Worm (Caenorhabditis elegans) whole organism, mixed stage, embryonic: ENCODE results near the gene mec-17.

ENCODE experiments used
- blmp-1 ChIP-seq: fragments of 150-350 bp; optimal IDR thresholded peaks from 2 replicates; lab custom pipeline; 2014; ENCODE audit warnings: missing biosample characterization, missing genetic modification characterization
- ces-1 ChIP-seq: fragments of 150-350 bp; optimal IDR thresholded peaks from 2 replicates; lab custom pipeline; 2014; ENCODE audit warnings: missing biosample characterization, missing genetic modification reagents, missing genetic modification characterization
- elt-1 ChIP-seq: sonication (generic microtip); optimal IDR thresholded peaks from 2 replicates; lab custom pipeline; 2017; ENCODE audit warnings: missing genetic modification characterization, mild to moderate bottlenecking, missing compliant biosample characterization, antibody characterized with exemption, moderate library complexity, borderline replicate concordance; ENCODE audit not compliant: insufficient read depth
- lin-13 ChIP-seq: fragments of 150-350 bp; optimal IDR thresholded peaks from 2 replicates; lab custom pipeline; 2014; ENCODE audit warnings: missing biosample characterization, missing genetic modification characterization
- lsy-2 ChIP-seq: fragments of 150-350 bp; optimal IDR thresholded peaks from 2 replicates; lab custom pipeline; 2014; ENCODE audit warnings: missing biosample characterization, missing genetic modification characterization
- nhr-12 ChIP-seq: fragments of 150-350 bp; optimal IDR thresholded peaks from 2 replicates; lab custom pipeline; 2014; ENCODE audit warnings: missing biosample characterization, missing genetic modification characterization
- nhr-237 ChIP-seq: fragments of 150-350 bp; optimal IDR thresholded peaks from 2 replicates; lab custom pipeline; 2014; ENCODE audit warnings: missing biosample characterization, missing genetic modification characterization
- nhr-76 ChIP-seq: sonication (generic microtip); optimal IDR thresholded peaks from 2 replicates; lab custom pipeline; 2017; ENCODE audit warnings: missing biosample characterization, missing genetic modification characterization
- pha-4 ChIP-seq: fragments of 150-350 bp; optimal IDR thresholded peaks from 2 replicates; lab custom pipeline; 2018; ENCODE audit warnings: missing biosample characterization, missing genetic modification reagents, missing genetic modification characterization
- snpc-4 ChIP-seq: fragments of 150-350 bp; optimal IDR thresholded peaks from 2 replicates; lab custom pipeline; 2014; ENCODE audit warnings: missing biosample characterization, missing genetic modification characterization
- unc-62 ChIP-seq: fragments of 150-350 bp; optimal IDR thresholded peaks from 2 replicates; lab custom pipeline; 2014; ENCODE audit warnings: missing biosample characterization, missing genetic modification reagents, missing genetic modification characterization
- zip-8 ChIP-seq: fragments of 150-350 bp; optimal IDR thresholded peaks from 2 replicates; lab custom pipeline; 2014; ENCODE audit warnings: missing biosample characterization, missing genetic modification characterization
- ztf-11 ChIP-seq: fragments of 150-350 bp; optimal IDR thresholded peaks from 2 replicates; lab custom pipeline; 2014; ENCODE audit warnings: missing biosample characterization, missing genetic modification characterization

- no peak for TF ChIP-seq ztf-11 (tag; lab: Kevin White, UChicago)
- TF ChIP-seq lsy-2 (tag; lab: Kevin White, UChicago) = no peak
- no peak for TF ChIP-seq nhr-76 (tag; lab: Kevin White, UChicago)
- no peak for TF ChIP-seq nhr-237 (tag; lab: Kevin White, UChicago)
- no peak for TF ChIP-seq pha-4 (tag; lab: Kevin White, UChicago)
- no peak for TF ChIP-seq lin-13
- no peak for TF ChIP-seq snpc-4 (tag; lab: Kevin White, UChicago)
- no peak for TF ChIP-seq zip-8 (tag; lab: Kevin White, UChicago)
- no peak for TF ChIP-seq nhr-12
- no peak for TF ChIP-seq ces-1 (GFP tag; lab: Kevin White, UChicago)
- no peak for TF ChIP-seq unc-62 (GFP tag; lab: Kevin White, UChicago)
- no peak for TF ChIP-seq blmp-1 (tag; lab: Kevin White, UChicago)
- no peak for TF ChIP-seq elt-1 (tag; lab: Kevin White, UChicago)
These were observed 33.0 kb downstream of the mec-17 start for ce11 chrIV:7954006-7954405.
